Worm (Caenorhabditis elegans) whole organism, L3 larva: ENCODE measurements around the gene fcho-1.

ENCODE experiments used
- R02D3.7 ChIP-seq: fragments of 150-350 bp; optimal IDR thresholded peaks from 2 replicates; lab custom pipeline; 2014; ENCODE audit warnings: missing biosample characterization, missing genetic modification characterization
- aly-2 ChIP-seq: fragments of 150-350 bp; optimal IDR thresholded peaks from 2 replicates; lab custom pipeline; 2014; ENCODE audit warnings: missing biosample characterization, missing genetic modification characterization
- ama-1 ChIP-seq: fragments of 150-350 bp; optimal IDR thresholded peaks from 2 replicates; lab custom pipeline; 2018
- ceh-16 ChIP-seq: sonication (generic microtip); optimal IDR thresholded peaks from 2 replicates; lab custom pipeline; 2017; ENCODE audit warnings: missing biosample characterization, missing genetic modification characterization
- ceh-28 ChIP-seq: fragments of 150-350 bp; optimal IDR thresholded peaks from 2 replicates; lab custom pipeline; 2014; ENCODE audit warnings: missing biosample characterization, missing genetic modification reagents, missing genetic modification characterization
- ceh-82 ChIP-seq: fragments of 150-350 bp; optimal IDR thresholded peaks from 2 replicates; lab custom pipeline; 2014; ENCODE audit warnings: missing biosample characterization, missing genetic modification characterization
- daf-12 ChIP-seq: fragments of 150-350 bp; optimal IDR thresholded peaks from 2 replicates; lab custom pipeline; 2014; ENCODE audit warnings: missing biosample characterization, missing genetic modification reagents, missing genetic modification characterization
- egl-27 ChIP-seq: sonication (generic microtip); optimal IDR thresholded peaks from 4 replicates; lab custom pipeline; 2017; ENCODE audit warnings: missing biosample characterization, missing genetic modification reagents, missing genetic modification characterization
- egl-5 ChIP-seq: fragments of 150-350 bp; optimal IDR thresholded peaks from 2 replicates; lab custom pipeline; 2017; ENCODE audit warnings: missing biosample characterization, missing genetic modification reagents, missing genetic modification characterization, inconsistent platforms
- elt-2 ChIP-seq: sonication (generic microtip); optimal IDR thresholded peaks from 2 replicates; lab custom pipeline; 2016; ENCODE audit warnings: missing genetic modification reagents, mild to moderate bottlenecking, missing genetic modification characterization, missing compliant biosample characterization
- elt-3 ChIP-seq, 3 experiments: fragments of 150-350 bp in 1 of 3; sonication (generic microtip) in 2 of 3; optimal IDR thresholded peaks; 2 replicates in 2 of 3; 4 replicates in 1 of 3; lab custom pipeline; 2014 to 2017; ENCODE audit warnings: missing biosample characterization in 3 of 3, missing genetic modification characterization in 3 of 3
- eor-1 ChIP-seq, 2 experiments: fragments of 150-350 bp; optimal IDR thresholded peaks; 2 replicates each; lab custom pipeline; 2014 to 2018; ENCODE audit warnings: missing biosample characterization in 2 of 2, missing genetic modification characterization in 2 of 2
- fkh-10 ChIP-seq: sonication (generic microtip); optimal IDR thresholded peaks from 2 replicates; lab custom pipeline; 2017; ENCODE audit warnings: missing biosample characterization, missing genetic modification reagents, missing genetic modification characterization
- fkh-2 ChIP-seq: fragments of 150-350 bp; optimal IDR thresholded peaks from 2 replicates; lab custom pipeline; 2014; ENCODE audit warnings: missing biosample characterization, missing genetic modification reagents, missing genetic modification characterization
- jun-1 ChIP-seq: fragments of 150-350 bp; optimal IDR thresholded peaks from 2 replicates; lab custom pipeline; 2014; ENCODE audit warnings: missing biosample characterization, missing genetic modification reagents, missing genetic modification characterization
- lin-39 ChIP-seq: fragments of 150-350 bp; optimal IDR thresholded peaks from 2 replicates; lab custom pipeline; 2018; ENCODE audit warnings: missing biosample characterization, missing genetic modification reagents, missing genetic modification characterization
- lsy-12 ChIP-seq: sonication (generic microtip); optimal IDR thresholded peaks from 2 replicates; lab custom pipeline; 2016; ENCODE audit warnings: mild to moderate bottlenecking, missing genetic modification characterization, missing compliant biosample characterization
- mdl-1 ChIP-seq: fragments of 150-350 bp; optimal IDR thresholded peaks from 2 replicates; lab custom pipeline; 2014; ENCODE audit warnings: missing biosample characterization, missing genetic modification characterization
- mml-1 ChIP-seq: fragments of 150-350 bp; sonication (generic microtip); optimal IDR thresholded peaks from 3 replicates; lab custom pipeline; 2014; ENCODE audit warnings: missing biosample characterization, missing genetic modification characterization
- nfya-1 ChIP-seq: sonication (generic microtip); optimal IDR thresholded peaks from 2 replicates; lab custom pipeline; 2017; ENCODE audit warnings: missing genetic modification characterization, mild to moderate bottlenecking, missing compliant biosample characterization, antibody characterized with exemption, moderate library complexity; ENCODE audit not compliant: insufficient read depth
- nhr-11 ChIP-seq: fragments of 150-350 bp; optimal IDR thresholded peaks from 2 replicates; lab custom pipeline; 2014; ENCODE audit warnings: missing biosample characterization, missing genetic modification characterization
- nhr-12 ChIP-seq: fragments of 150-350 bp; optimal IDR thresholded peaks from 2 replicates; lab custom pipeline; 2014; ENCODE audit warnings: missing biosample characterization, missing genetic modification characterization
- nhr-23 ChIP-seq: fragments of 150-350 bp; optimal IDR thresholded peaks from 2 replicates; lab custom pipeline; 2014; ENCODE audit warnings: missing biosample characterization, missing genetic modification reagents, missing genetic modification characterization
- nhr-25 ChIP-seq: sonication (generic microtip); optimal IDR thresholded peaks from 2 replicates; lab custom pipeline; 2017; ENCODE audit warnings: missing biosample characterization, missing genetic modification characterization
- nhr-28 ChIP-seq: fragments of 150-350 bp; optimal IDR thresholded peaks from 2 replicates; lab custom pipeline; 2014; ENCODE audit warnings: missing biosample characterization, missing genetic modification characterization
- nhr-43 ChIP-seq: sonication (generic microtip); optimal IDR thresholded peaks from 2 replicates; lab custom pipeline; 2016; ENCODE audit warnings: mild to moderate bottlenecking, missing genetic modification characterization, missing compliant biosample characterization; ENCODE audit not compliant: poor library complexity, severe bottlenecking
- nhr-67 ChIP-seq: fragments of 150-350 bp; optimal IDR thresholded peaks from 2 replicates; lab custom pipeline; 2014; ENCODE audit warnings: missing biosample characterization, missing genetic modification characterization
- nhr-76 ChIP-seq: fragments of 150-350 bp; sonication (generic microtip); optimal IDR thresholded peaks from 5 replicates; lab custom pipeline; 2014; ENCODE audit warnings: missing biosample characterization, missing genetic modification characterization
- nhr-77 ChIP-seq: fragments of 150-350 bp; optimal IDR thresholded peaks from 2 replicates; lab custom pipeline; 2014; ENCODE audit warnings: missing biosample characterization, missing genetic modification characterization
- pha-4 ChIP-seq: fragments of 150-350 bp; optimal IDR thresholded peaks from 2 replicates; lab custom pipeline; 2014; ENCODE audit warnings: missing biosample characterization, missing genetic modification reagents, missing genetic modification characterization
- pqm-1 ChIP-seq: fragments of 150-350 bp; optimal IDR thresholded peaks from 2 replicates; lab custom pipeline; 2017; ENCODE audit warnings: missing biosample characterization, missing genetic modification characterization, inconsistent platforms
- skn-1 ChIP-seq: fragments of 150-350 bp; optimal IDR thresholded peaks from 2 replicates; lab custom pipeline; 2014; ENCODE audit warnings: missing biosample characterization, missing genetic modification characterization
- snpc-4 ChIP-seq: fragments of 150-350 bp; optimal IDR thresholded peaks from 2 replicates; lab custom pipeline; 2014; ENCODE audit warnings: missing biosample characterization, missing genetic modification characterization
- tbx-2 ChIP-seq: sonication (generic microtip); optimal IDR thresholded peaks from 2 replicates; lab custom pipeline; 2016; ENCODE audit warnings: mild to moderate bottlenecking, missing genetic modification characterization, missing compliant biosample characterization
- unc-39 ChIP-seq: sonication (generic microtip); optimal IDR thresholded peaks from 4 replicates; lab custom pipeline; 2017; ENCODE audit warnings: missing biosample characterization, missing genetic modification characterization
- unc-62 ChIP-seq: fragments of 150-350 bp; sonication (generic microtip); optimal IDR thresholded peaks from 4 replicates; lab custom pipeline; 2014; ENCODE audit warnings: missing biosample characterization, missing genetic modification reagents, missing genetic modification characterization
- zag-1 ChIP-seq: fragments of 150-350 bp; optimal IDR thresholded peaks from 2 replicates; lab custom pipeline; 2014; ENCODE audit warnings: missing biosample characterization, missing genetic modification characterization
- ztf-11 ChIP-seq: fragments of 150-350 bp; optimal IDR thresholded peaks from 2 replicates; lab custom pipeline; 2014; ENCODE audit warnings: missing biosample characterization, missing genetic modification characterization

The fcho-1 gene

ce11 chrII:1297697-1298093 lies 12.6 kb upstream of the fcho-1 start:
- TF ChIP-seq mml-1 (no peak), mdl-1 (no peak), egl-5 (tag; lab: Kevin White, UChicago) (no peak), pha-4 (peak; percentile 46), elt-2 (tag; lab: Kevin White, UChicago) (peak; percentile 65), nhr-28 (no peak), nhr-43 (tag; lab: Kevin White, UChicago) (no peak), tbx-2 (tag; lab: Kevin White, UChicago) (no peak), jun-1 (no peak), nhr-67 (no peak), aly-2 (tag; lab: Kevin White, UChicago) (no peak), nhr-23 (tag; lab: Kevin White, UChicago) (no peak), lin-39 (tag; lab: Kevin White, UChicago) (no peak), ceh-82 (tag; lab: Kevin White, UChicago) (no peak), nhr-77 (tag; lab: Kevin White, UChicago) (no peak), pqm-1 (tag; lab: Kevin White, UChicago) (peak; percentile 41), snpc-4 (tag; lab: Kevin White, UChicago) (no peak)

- TF ChIP-seq mdl-1 (no peak), snpc-4 (tag; lab: Kevin White, UChicago) (no peak), egl-5 (tag; lab: Kevin White, UChicago) (no peak), jun-1 (no peak), nhr-76 (no peak), egl-27 (tag; lab: Kevin White, UChicago) (no peak), nhr-12 (no peak), nhr-25 (tag; lab: Kevin White, UChicago) (no peak), nhr-43 (tag; lab: Kevin White, UChicago) (no peak), tbx-2 (tag; lab: Kevin White, UChicago) (no peak)
Measured at ce11 chrII:1298169-1298568, 12.1 kb upstream of the fcho-1 start, which contains the start of gene Y57G7A.1. Y57G7A.1 (plus strand) TSS chrII:1298469.

ce11 chrII:1301554-1301953 lies 8.8 kb upstream of the fcho-1 start, which contains the start of gene glb-31:
glb-31 (minus strand) TSS chrII:1301654.
- no peak for TF ChIP-seq jun-1
- no peak for TF ChIP-seq fkh-2
- TF ChIP-seq elt-3 (tag; optimal IDR thresholded peaks at IDR 0.05; lab: Kevin White, UChicago), result no peak
- no peak for TF ChIP-seq pqm-1 (tag; lab: Kevin White, UChicago)
- no peak for TF ChIP-seq ceh-16
- no peak for TF ChIP-seq egl-5 (tag; lab: Kevin White, UChicago)
- no peak for TF ChIP-seq mml-1
- TF ChIP-seq nfya-1 (tag; lab: Kevin White, UChicago), result no peak
- TF ChIP-seq nhr-76, result no peak
- no peak for TF ChIP-seq ceh-28 (tag; lab: Kevin White, UChicago)
- no peak for TF ChIP-seq zag-1 (tag; lab: Kevin White, UChicago)
- TF ChIP-seq daf-12 (tag; lab: Kevin White, UChicago), result no peak
- TF ChIP-seq ama-1 (lab: Kevin White, UChicago), result no peak
- no peak for TF ChIP-seq ztf-11
- TF ChIP-seq eor-1 (tag; optimal IDR thresholded peaks at IDR 0.05; lab: Kevin White, UChicago), result no peak
- TF ChIP-seq ceh-82 (tag; lab: Kevin White, UChicago), result no peak
- no peak for TF ChIP-seq nhr-28
- no peak for TF ChIP-seq aly-2 (tag; lab: Kevin White, UChicago)

- no peak for TF ChIP-seq lsy-12 (tag; lab: Kevin White, UChicago)
- TF ChIP-seq skn-1 (tag; lab: Kevin White, UChicago), result no peak
- TF ChIP-seq nhr-67, result no peak
- no peak for TF ChIP-seq aly-2 (tag; lab: Kevin White, UChicago)
- no peak for TF ChIP-seq nhr-11 (tag; lab: Kevin White, UChicago)
- TF ChIP-seq daf-12 (tag; lab: Kevin White, UChicago), result no peak
- TF ChIP-seq R02D3.7 (tag; lab: Kevin White, UChicago), result no peak
- no peak for TF ChIP-seq elt-3 (tag; optimal IDR thresholded peaks at IDR 0.05; lab: Kevin White, UChicago)
- TF ChIP-seq unc-39 (tag; lab: Kevin White, UChicago), result no peak
- TF ChIP-seq fkh-10, result no peak
- no peak for TF ChIP-seq unc-62 (GFP tag; lab: Kevin White, UChicago)
- TF ChIP-seq mml-1, result no peak
- no peak for TF ChIP-seq ceh-16
- no peak for TF ChIP-seq lin-39 (tag; lab: Kevin White, UChicago)
- TF ChIP-seq egl-5 (tag; lab: Kevin White, UChicago), result no peak
- no peak for TF ChIP-seq ztf-11
- no peak for TF ChIP-seq pqm-1 (tag; lab: Kevin White, UChicago)
- TF ChIP-seq elt-2 (tag; lab: Kevin White, UChicago), result no peak
- no peak for TF ChIP-seq tbx-2 (tag; lab: Kevin White, UChicago)
- no peak for TF ChIP-seq zag-1 (tag; lab: Kevin White, UChicago)
Measured at ce11 chrII:1306036-1306435, 4.3 kb upstream of the fcho-1 start, which contains the start of gene emc-2. emc-2 (minus strand) TSS chrII:1306136.
